Worm (Caenorhabditis elegans) whole organism, midembryonic: ENCODE data around the gene C16D9.4.

ENCODE experiments used
- T22C8.4 ChIP-seq: fragments of 200-800 bp; sonication (Bioruptor generic); IDR thresholded peaks from 2 replicates; pipeline ENCODE4 v1.3.6; 2022; ENCODE audit warnings: missing genetic modification characterization, missing compliant biosample characterization
- cog-1 ChIP-seq: sonication (generic microtip); optimal IDR thresholded peaks from 2 replicates; lab custom pipeline; 2016; ENCODE audit warnings: missing genetic modification characterization, missing compliant biosample characterization
- flt-1 ChIP-seq: fragments of 200-800 bp; sonication (Bioruptor generic); IDR thresholded peaks from 2 replicates; pipeline ENCODE4 v1.3.6; 2022; ENCODE audit warnings: missing genetic modification characterization, missing compliant biosample characterization
- klf-2 ChIP-seq: fragments of 200-800 bp; sonication (Bioruptor generic); conservative IDR thresholded peaks from 2 replicates; pipeline ENCODE4 v1.3.6; 2022; ENCODE audit warnings: missing genetic modification reagents, missing genetic modification characterization, missing compliant biosample characterization
- tab-1 ChIP-seq: fragments of 200-800 bp; sonication (Bioruptor generic); IDR thresholded peaks from 2 replicates; pipeline ENCODE4 v1.3.6; 2022; ENCODE audit warnings: missing genetic modification characterization, missing compliant biosample characterization

- no peak for TF ChIP-seq tab-1 (GFP tag; lab: Robert Waterston, UW)
- TF ChIP-seq T22C8.4 (GFP tag; lab: Robert Waterston, UW) = no peak
- TF ChIP-seq klf-2 (GFP tag; lab: Robert Waterston, UW) = no peak
- no peak for TF ChIP-seq flt-1
- no peak for TF ChIP-seq cog-1
These were observed 40.2 kb upstream of the C16D9.4 start for ce11 chrV:8282933-8283332.
